Fruit fly (Drosophila melanogaster): ENCODE measurements around the gene Mtch.

DNA sequence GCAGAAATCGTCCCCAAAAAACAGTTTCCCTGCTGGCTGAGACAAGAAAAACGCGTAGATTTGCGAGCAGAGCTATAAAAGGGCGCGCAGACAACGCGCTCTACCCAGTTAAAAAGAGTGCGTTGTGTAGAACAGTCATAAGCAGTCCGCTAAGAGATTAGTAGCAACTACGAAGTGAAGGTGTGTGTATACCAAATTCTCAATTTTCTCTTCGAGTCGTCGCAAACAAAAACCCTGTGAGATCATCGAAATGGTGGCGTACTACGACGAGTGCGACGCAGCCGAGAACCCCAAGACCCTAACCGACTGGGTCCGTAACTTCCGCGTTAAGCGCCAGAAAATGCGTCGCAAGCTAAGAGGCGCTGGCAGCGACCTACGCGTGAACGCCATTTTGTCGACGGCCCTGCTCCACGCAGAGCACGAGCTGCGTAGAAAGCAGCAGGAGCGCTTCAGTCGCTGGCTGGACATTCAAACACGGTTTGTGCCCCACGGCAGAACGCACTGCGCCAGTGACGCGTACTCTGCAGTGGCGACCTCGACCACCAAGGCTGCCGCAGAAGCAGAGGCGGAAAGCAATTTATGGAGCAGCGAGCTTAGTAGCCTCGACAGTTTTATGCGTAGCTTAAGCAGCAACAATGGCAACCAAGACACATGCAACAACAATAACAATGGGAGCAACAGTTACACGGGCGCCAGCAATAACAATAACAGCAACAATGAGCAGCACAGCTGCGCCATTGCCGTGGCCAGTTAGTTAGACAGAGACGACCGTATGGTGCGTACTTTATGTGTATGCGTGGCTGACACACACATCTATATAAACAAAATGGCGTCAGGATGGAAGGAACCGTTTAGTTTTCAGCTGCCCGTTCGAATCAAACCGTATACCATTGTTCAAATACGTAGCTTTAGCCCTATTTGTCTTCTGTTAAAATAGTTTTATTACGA is 39.9 kb downstream of the Mtch start:
- TF ChIP-seq CG12605 (GFP tag; IDR thresholded peaks at IDR 0.05) (peak; percentile 15; the same call in 1 of the 2 replicates), EcR (GFP tag; optimal IDR thresholded peaks at IDR 0.05) (no peak), CG13204 (GFP tag; optimal IDR thresholded peaks at IDR 0.05) (no peak), CG8159 (tag; optimal IDR thresholded peaks at IDR 0.05) (peak; percentile 26), CG8301 (tag; optimal IDR thresholded peaks at IDR 0.05) (no peak), fd96Ca (GFP tag; IDR thresholded peaks at IDR 0.05) (peak; percentile 56; the same call in 2 of the 3 replicates), CG34367 (tag; optimal IDR thresholded peaks at IDR 0.05) (no peak)

All from whole organism, pupa.